Fruit fly (Drosophila melanogaster): ENCODE results near the gene Rbp9.

The Rbp9 gene

DNA sequence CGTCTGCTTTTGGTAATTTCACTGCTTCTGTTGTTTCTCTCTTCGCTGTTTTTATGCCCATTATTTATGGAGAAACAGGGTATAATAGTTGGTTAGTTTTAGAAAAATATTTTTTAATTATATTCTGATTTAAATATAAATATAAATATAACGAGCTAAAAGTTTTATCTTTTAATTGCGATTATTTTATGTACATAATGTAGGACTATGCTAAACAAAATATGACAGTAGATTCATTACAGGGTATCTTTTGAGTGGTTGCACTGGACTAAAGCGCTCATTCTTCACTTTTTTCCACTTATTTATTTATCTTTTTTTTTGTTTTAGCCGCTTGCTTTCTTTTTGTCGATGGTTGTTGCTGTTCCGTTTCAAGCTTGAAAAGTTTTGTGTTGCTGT is 49.5 kb upstream of the Rbp9 start (continued):
- TF ChIP-seq CG12391 (tag; optimal IDR thresholded peaks at IDR 0.05) (peak; percentile 70), so (GFP tag; IDR thresholded peaks at IDR 0.05) (no peak), usp (GFP tag; optimal IDR thresholded peaks at IDR 0.05) (no peak), amos (GFP tag; IDR thresholded peaks at IDR 0.05; ENCODE audit: partially characterized antibody) (no peak), CG10654 (GFP tag; optimal IDR thresholded peaks at IDR 0.05) (peak; percentile 23), Antp (GFP tag; optimal IDR thresholded peaks at IDR 0.05) (no peak), Sry-δ (GFP tag; optimal IDR thresholded peaks at IDR 0.05) (no peak), Hr78 (GFP tag; optimal IDR thresholded peaks at IDR 0.05) (no peak), CG3065 (GFP tag; optimal IDR thresholded peaks at IDR 0.05) (no peak), Dp (GFP tag; optimal IDR thresholded peaks at IDR 0.05) (no peak), D19B (GFP tag; optimal IDR thresholded peaks at IDR 0.05) (peak; percentile 82), ham (GFP tag; IDR thresholded peaks at IDR 0.05) (no peak), CG12071 (GFP tag; optimal IDR thresholded peaks at IDR 0.05) (no peak), Bgb (GFP tag; IDR thresholded peaks at IDR 0.05; ENCODE audit: partially characterized antibody) (no peak), CG7745 (tag; optimal IDR thresholded peaks at IDR 0.05) (no peak), Dip3 (GFP tag; optimal IDR thresholded peaks at IDR 0.05) (no peak), CG1529 (GFP tag; optimal IDR thresholded peaks at IDR 0.05) (peak; percentile 30), br (optimal IDR thresholded peaks at IDR 0.05) (no peak), Gsc (GFP tag; IDR thresholded peaks at IDR 0.05) (no peak), seq (GFP tag; IDR thresholded peaks at IDR 0.05) (no peak), CG32532 (GFP tag; IDR thresholded peaks at IDR 0.05) (no peak), sqz (GFP tag; optimal IDR thresholded peaks at IDR 0.05) (no peak), Pdp1 (GFP tag; optimal IDR thresholded peaks at IDR 0.05) (no peak), grau (tag; optimal IDR thresholded peaks at IDR 0.05) (peak; percentile 43), CG11560 (tag; IDR thresholded peaks at IDR 0.05) (no peak), crc (GFP tag; optimal IDR thresholded peaks at IDR 0.05) (no peak), CG13123 (GFP tag; optimal IDR thresholded peaks at IDR 0.05) (no peak), CG16813 (GFP tag; IDR thresholded peaks at IDR 0.05; ENCODE audit: partially characterized antibody) (no peak), Max (GFP tag; optimal IDR thresholded peaks at IDR 0.05) (no peak), CG1024 (GFP tag; IDR thresholded peaks at IDR 0.05) (no peak), fd3F (GFP tag; optimal IDR thresholded peaks at IDR 0.05) (no peak), shn (GFP tag; optimal IDR thresholded peaks at IDR 0.05) (no peak), CoRest (tag; optimal IDR thresholded peaks at IDR 0.05) (peak; percentile 46), HLH54F (GFP tag; optimal IDR thresholded peaks at IDR 0.05) (no peak), CG14441 (GFP tag; IDR thresholded peaks at IDR 0.05) (peak; percentile 34), CG4328 (GFP tag; optimal IDR thresholded peaks at IDR 0.05) (no peak), pum (GFP tag; optimal IDR thresholded peaks at IDR 0.05) (no peak), ro (GFP tag; IDR thresholded peaks at IDR 0.05) (no peak), ATbp (GFP tag; optimal IDR thresholded peaks at IDR 0.05) (peak; percentile 63), Dbx (GFP tag; IDR thresholded peaks at IDR 0.05) (no peak), CG14667 (GFP tag; IDR thresholded peaks at IDR 0.05) (no peak; the same call in 1 of the 2 replicates), eyg (GFP tag; optimal IDR thresholded peaks at IDR 0.05) (no peak), CG1233 (GFP tag; optimal IDR thresholded peaks at IDR 0.05) (no peak), sob (GFP tag; IDR thresholded peaks at IDR 0.05) (peak; percentile 22; the same call in 1 of the 2 replicates), CG11085 (GFP tag; IDR thresholded peaks at IDR 0.05) (no peak), ac (GFP tag; optimal IDR thresholded peaks at IDR 0.05) (no peak), CG1792 (GFP tag; optimal IDR thresholded peaks at IDR 0.05) (no peak), trem (tag; optimal IDR thresholded peaks at IDR 0.05) (no peak), en (GFP tag; optimal IDR thresholded peaks at IDR 0.05) (no peak), Sry-β (GFP tag; optimal IDR thresholded peaks at IDR 0.05) (no peak), ftz-f1 (GFP tag; optimal IDR thresholded peaks at IDR 0.05) (no peak), bigmax (GFP tag; optimal IDR thresholded peaks at IDR 0.05) (no peak), chinmo (GFP tag; IDR thresholded peaks at IDR 0.05; ENCODE audit: partially characterized antibody) (no peak)

Data from whole organism, embryonic.